Worm (Caenorhabditis elegans): ENCODE results near the gene F10B5.3.

DNA sequence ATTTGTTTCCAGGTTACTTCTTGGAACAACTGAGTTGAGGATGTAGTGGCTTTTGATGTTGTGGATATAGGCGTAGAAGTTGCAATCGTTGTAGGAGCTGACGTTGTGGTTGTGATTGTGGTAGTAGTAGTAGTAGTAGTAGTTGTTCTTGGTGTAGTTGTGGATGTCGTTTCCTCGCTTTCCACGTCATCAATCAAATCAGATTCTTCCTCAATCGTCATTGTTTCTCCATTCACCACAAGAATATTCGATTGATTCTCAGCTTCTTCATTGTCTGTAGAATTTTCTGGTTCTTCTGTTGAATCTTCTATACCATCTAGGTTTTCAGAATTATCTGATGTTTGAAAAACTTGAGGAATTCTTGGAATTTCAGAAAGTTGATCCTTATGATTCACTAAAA, 28.8 kb upstream of the F10B5.3 start:
- TF ChIP-seq lsy-2 (tag; optimal IDR thresholded peaks at IDR 0.05) (no peak), pha-4 (GFP tag; IDR thresholded peaks at IDR 0.05) (no peak), pha-4 (tag; optimal IDR thresholded peaks at IDR 0.05) (no peak), ztf-11 (tag; optimal IDR thresholded peaks at IDR 0.05) (no peak), ama-1 (optimal IDR thresholded peaks at IDR 0.05) (no peak), nhr-237 (tag; optimal IDR thresholded peaks at IDR 0.05) (no peak)
